Worm (Caenorhabditis elegans) whole organism, mixed stage, embryonic: ENCODE data around the gene acr-7.

Experiments used
- mab-5 ChIP-seq: fragments of 150-350 bp; optimal IDR thresholded peaks from 2 replicates; lab custom pipeline; 2014; ENCODE audit warnings: missing biosample characterization, missing genetic modification characterization
- unc-62 ChIP-seq: fragments of 150-350 bp; optimal IDR thresholded peaks from 2 replicates; lab custom pipeline; 2014; ENCODE audit warnings: missing biosample characterization, missing genetic modification reagents, missing genetic modification characterization

DNA sequence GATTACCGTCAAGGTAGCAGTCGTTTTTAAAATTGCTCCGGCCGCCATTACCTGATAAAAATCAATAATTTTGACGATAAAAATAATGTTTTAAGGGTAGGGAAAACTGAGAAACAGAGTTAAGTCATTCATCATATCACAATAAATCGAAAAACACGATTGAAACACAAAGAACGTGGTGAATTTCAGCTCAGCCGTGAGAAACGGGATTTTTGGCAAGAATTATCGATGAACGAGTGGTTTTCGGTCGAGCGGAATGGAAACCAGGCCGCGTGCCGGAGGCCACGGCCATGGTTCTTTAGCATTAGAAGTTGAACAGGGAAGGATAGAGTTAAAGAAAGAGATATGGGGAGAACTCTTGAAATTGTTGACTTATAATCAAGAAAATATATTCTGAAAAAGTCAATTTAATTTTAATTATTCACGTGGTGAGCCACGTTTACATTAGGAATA, 29.7 kb upstream of the acr-7 start, which contains the start of the genes vha-4 and T01H3.5:
- no peak for TF ChIP-seq unc-62 (GFP tag; lab: Kevin White, UChicago)
- no peak for TF ChIP-seq mab-5 (tag; lab: Kevin White, UChicago)
